Worm (Caenorhabditis elegans) whole organism, young adult: Measurements from ENCODE around the gene ZK1307.3.
A peak's percentile ranks its signal among the peaks of the same experiment; 100 is the strongest.

Experiments
- D2030.7 ChIP-seq: fragments of 200-800 bp; sonication (Bioruptor generic); IDR thresholded peaks from 2 replicates; pipeline ENCODE4 v1.3.6; 2022; ENCODE audit warnings: missing genetic modification reagents, missing genetic modification characterization, missing compliant biosample characterization
- F23B12.7 ChIP-seq: sonication (generic microtip); optimal IDR thresholded peaks from 2 replicates; lab custom pipeline; 2017; ENCODE audit warnings: missing genetic modification characterization, mild to moderate bottlenecking, missing compliant biosample characterization, antibody characterized with exemption, moderate library complexity; ENCODE audit not compliant: insufficient read depth
- Y67H2A.10 ChIP-seq: fragments of 200-800 bp; sonication (Bioruptor generic); conservative IDR thresholded peaks from 2 replicates; pipeline ENCODE4 v1.3.6; 2022; ENCODE audit warnings: missing genetic modification reagents, missing genetic modification characterization, missing compliant biosample characterization
- Y79H2A.3 ChIP-seq: fragments of 200-800 bp; sonication (Bioruptor generic); conservative IDR thresholded peaks from 2 replicates; pipeline ENCODE4 v1.3.6; 2022; ENCODE audit warnings: missing genetic modification reagents, missing genetic modification characterization, missing compliant biosample characterization
- aptf-2 ChIP-seq: fragments of 200-800 bp; sonication (Bioruptor generic); conservative IDR thresholded peaks from 2 replicates; pipeline ENCODE4 v1.3.6; 2022; ENCODE audit warnings: missing genetic modification reagents, missing genetic modification characterization, missing compliant biosample characterization
- attf-6 ChIP-seq: fragments of 200-800 bp; sonication (Bioruptor generic); IDR thresholded peaks from 2 replicates; pipeline ENCODE4 v1.3.6; 2022; ENCODE audit warnings: missing genetic modification reagents, missing genetic modification characterization, missing compliant biosample characterization
- ccch-3 ChIP-seq: fragments of 200-800 bp; sonication (Bioruptor generic); optimal IDR thresholded peaks from 2 replicates; lab custom pipeline; 2018; ENCODE audit warnings: mild to moderate bottlenecking, missing genetic modification characterization, missing compliant biosample characterization
- ceh-58 ChIP-seq: fragments of 200-800 bp; sonication (Bioruptor generic); IDR thresholded peaks from 2 replicates; pipeline ENCODE4 v1.3.6; 2022; ENCODE audit warnings: missing genetic modification characterization, missing compliant biosample characterization
- chd-7 ChIP-seq: sonication (generic microtip); optimal IDR thresholded peaks from 2 replicates; lab custom pipeline; 2016; ENCODE audit warnings: mild to moderate bottlenecking, missing genetic modification characterization, moderate library complexity, missing compliant biosample characterization
- dpl-1 ChIP-seq: fragments of 150-350 bp; optimal IDR thresholded peaks from 2 replicates; lab custom pipeline; 2014; ENCODE audit warnings: missing biosample characterization, missing genetic modification reagents, missing genetic modification characterization
- ets-4 ChIP-seq: fragments of 200-800 bp; sonication (Bioruptor generic); optimal IDR thresholded peaks from 2 replicates; lab custom pipeline; 2018; ENCODE audit warnings: mild to moderate bottlenecking, missing genetic modification characterization, missing compliant biosample characterization
- gei-17 ChIP-seq: fragments of 200-800 bp; sonication (Bioruptor generic); optimal IDR thresholded peaks from 2 replicates; lab custom pipeline; 2018; ENCODE audit warnings: mild to moderate bottlenecking, missing genetic modification characterization, missing compliant biosample characterization
- hmg-1.2 ChIP-seq: fragments of 200-800 bp; sonication (Bioruptor generic); IDR thresholded peaks from 2 replicates; pipeline ENCODE4 v1.3.6; 2022; ENCODE audit warnings: missing genetic modification reagents, missing genetic modification characterization, missing compliant biosample characterization
- hmg-20 ChIP-seq: fragments of 200-800 bp; sonication (Bioruptor generic); IDR thresholded peaks from 2 replicates; pipeline ENCODE4 v1.3.6; 2022; ENCODE audit warnings: missing genetic modification reagents, missing genetic modification characterization, missing compliant biosample characterization
- hsf-1 ChIP-seq: fragments of 200-800 bp; sonication (Bioruptor generic); IDR thresholded peaks from 2 replicates; pipeline ENCODE4 v1.3.6; 2022; ENCODE audit warnings: missing genetic modification reagents, missing genetic modification characterization, missing compliant biosample characterization
- let-526 ChIP-seq: fragments of 200-800 bp; sonication (Bioruptor generic); IDR thresholded peaks from 2 replicates; pipeline ENCODE4 v1.3.6; 2022; ENCODE audit warnings: missing genetic modification reagents, missing genetic modification characterization, missing compliant biosample characterization
- let-607 ChIP-seq, 2 experiments: fragments of 200-800 bp in 1 of 2; sonication (Bioruptor generic) in 1 of 2; sonication (generic microtip) in 1 of 2; optimal IDR thresholded peaks; 2 replicates each; lab custom pipeline; 2016 to 2018; ENCODE audit warnings: mild to moderate bottlenecking in 2 of 2, missing compliant biosample characterization in 2 of 2, missing genetic modification characterization in 2 of 2, moderate library complexity in 2 of 2, missing genotype in 1 of 2
- lin-40 ChIP-seq: sonication (generic microtip); optimal IDR thresholded peaks from 2 replicates; lab custom pipeline; 2016; ENCODE audit warnings: missing genetic modification characterization, mild to moderate bottlenecking, missing compliant biosample characterization, missing genotype, missing genetic modification reagents
- lsl-1 ChIP-seq: fragments of 200-800 bp; sonication (Bioruptor generic); optimal IDR thresholded peaks from 2 replicates; lab custom pipeline; 2018; ENCODE audit warnings: mild to moderate bottlenecking, missing genetic modification characterization, moderate library complexity, missing compliant biosample characterization
- mel-28 ChIP-seq: sonication (generic microtip); optimal IDR thresholded peaks from 2 replicates; lab custom pipeline; 2016; ENCODE audit warnings: borderline replicate concordance, mild to moderate bottlenecking, missing genetic modification characterization, missing compliant biosample characterization
- nhr-80 ChIP-seq: sonication (generic microtip); optimal IDR thresholded peaks from 2 replicates; lab custom pipeline; 2016; ENCODE audit warnings: missing genetic modification characterization, missing compliant biosample characterization
- sdz-38 ChIP-seq: sonication (generic microtip); optimal IDR thresholded peaks from 2 replicates; lab custom pipeline; 2016; ENCODE audit warnings: missing genotype, missing genetic modification characterization, missing compliant biosample characterization
- snpc-1.3 ChIP-seq: sonication (generic microtip); optimal IDR thresholded peaks from 2 replicates; lab custom pipeline; 2017; ENCODE audit warnings: missing genetic modification characterization, mild to moderate bottlenecking, missing compliant biosample characterization, antibody characterized with exemption, moderate library complexity, missing genotype, missing genetic modification reagents; ENCODE audit not compliant: insufficient read depth
- unc-130 ChIP-seq: sonication (generic microtip); optimal IDR thresholded peaks from 2 replicates; lab custom pipeline; 2016; ENCODE audit warnings: missing genetic modification reagents, missing genetic modification characterization, missing compliant biosample characterization
- xnd-1 ChIP-seq: sonication (generic microtip); optimal IDR thresholded peaks from 2 replicates; lab custom pipeline; 2016; ENCODE audit warnings: missing genotype, missing genetic modification reagents, missing genetic modification characterization, missing compliant biosample characterization
- zim-3 ChIP-seq: sonication (generic microtip); optimal IDR thresholded peaks from 2 replicates; lab custom pipeline; 2017; ENCODE audit warnings: mild to moderate bottlenecking, missing genetic modification characterization, moderate library complexity, missing compliant biosample characterization
- ztf-3 ChIP-seq: fragments of 200-800 bp; sonication (Bioruptor generic); optimal IDR thresholded peaks from 2 replicates; lab custom pipeline; 2018; ENCODE audit warnings: mild to moderate bottlenecking, missing genetic modification characterization, missing compliant biosample characterization

Gene ZK1307.3

ce11 chrII:9662797-9663196 is 10.0 kb upstream of the ZK1307.3 start, which contains the start of gene cyp-13A10:
cyp-13A10 (minus strand) TSS chrII:9662884.
- TF ChIP-seq Y67H2A.10 (no peak), unc-130 (no peak), ccch-3 (no peak)

ce11 chrII:9662160-9662559 is 9.3 kb upstream of the ZK1307.3 start:
- TF ChIP-seq lsl-1 (GFP tag; lab: Kevin White, UChicago) (no peak), zim-3 (tag; lab: Kevin White, UChicago) (no peak), Y79H2A.3 (no peak), hsf-1 (no peak), snpc-1.3 (no peak), sdz-38 (tag; lab: Kevin White, UChicago) (no peak), hmg-20 (GFP tag; lab: Robert Waterston, UW) (no peak), ceh-58 (GFP tag; lab: Robert Waterston, UW) (no peak), F23B12.7 (tag; lab: Kevin White, UChicago) (no peak), chd-7 (no peak)

ce11 chrII:9660379-9660778 is 7.6 kb upstream of the ZK1307.3 start, which contains the start of gene ZK1320.3:
ZK1320.3 (minus strand) TSS chrII:9660419.
- no peak for TF ChIP-seq hsf-1
- TF ChIP-seq nhr-80 (tag; lab: Kevin White, UChicago), result peak; percentile 56

- TF ChIP-seq let-607 (tag; optimal IDR thresholded peaks at IDR 0.05; lab: Kevin White, UChicago) (peak in 1 of 2 experiments; percentile 7), D2030.7 (GFP tag; lab: Robert Waterston, UW) (no peak), nhr-80 (tag; lab: Kevin White, UChicago) (peak; percentile 48), ztf-3 (GFP tag; lab: Kevin White, UChicago) (no peak)
Measured at ce11 chrII:9658915-9659314, 6.1 kb upstream of the ZK1307.3 start, which contains the start of gene ZK1320.2. ZK1320.2 (minus strand) TSS chrII:9659002.

ce11 chrII:9656210-9656755 is 3.5 kb upstream of the ZK1307.3 start, which contains the start of gene gstk-1:
gstk-1 (plus strand) TSS chrII:9656705.
- TF ChIP-seq gei-17 (GFP tag; lab: Kevin White, UChicago), result no peak
- peak; percentile 26; the same call in 1 of the 2 replicates for TF ChIP-seq hmg-1.2
- TF ChIP-seq nhr-80 (tag; lab: Kevin White, UChicago), result peak; percentile 53
- peak; percentile 17 for TF ChIP-seq lin-40
- no peak for TF ChIP-seq lsl-1 (GFP tag; lab: Kevin White, UChicago)

- TF ChIP-seq mel-28, result no peak
- TF ChIP-seq let-526, result no peak
- TF ChIP-seq xnd-1 (tag; lab: Kevin White, UChicago), result no peak
- TF ChIP-seq attf-6 (GFP tag; lab: Robert Waterston, UW), result no peak
- no peak for TF ChIP-seq aptf-2 (GFP tag; lab: Robert Waterston, UW)
- TF ChIP-seq ets-4 (GFP tag; lab: Kevin White, UChicago), result no peak
- TF ChIP-seq dpl-1 (GFP tag; lab: Kevin White, UChicago), result no peak
Measured at ce11 chrII:9655530-9656139, 2.8 kb upstream of the ZK1307.3 start, which contains the start of gene ZK1307.1. ZK1307.1 (minus strand) TSS chrII:9655580.
